Worm (Caenorhabditis elegans) whole organism, L2 larva: ENCODE results near the gene C18A3.3.

Experiments
- C34F6.9 ChIP-seq: fragments of 150-350 bp; optimal IDR thresholded peaks from 2 replicates; lab custom pipeline; 2014; ENCODE audit warnings: missing biosample characterization, missing genetic modification characterization
- F13H6.1 ChIP-seq: sonication (generic microtip); optimal IDR thresholded peaks from 2 replicates; lab custom pipeline; 2016; ENCODE audit warnings: missing genetic modification characterization, missing compliant biosample characterization
- R02D3.7 ChIP-seq: fragments of 150-350 bp; optimal IDR thresholded peaks from 2 replicates; lab custom pipeline; 2014; ENCODE audit warnings: missing biosample characterization, missing genetic modification characterization
- Y55F3AM.14 ChIP-seq: fragments of 200-800 bp; sonication (Bioruptor generic); optimal IDR thresholded peaks from 2 replicates; lab custom pipeline; 2018; ENCODE audit warnings: mild to moderate bottlenecking, missing genetic modification characterization, missing compliant biosample characterization
- ZK546.5 ChIP-seq: sonication (generic microtip); optimal IDR thresholded peaks from 2 replicates; lab custom pipeline; 2017; ENCODE audit warnings: missing biosample characterization, missing genetic modification characterization
- alr-1 ChIP-seq: fragments of 150-350 bp; optimal IDR thresholded peaks from 2 replicates; lab custom pipeline; 2014; ENCODE audit warnings: missing biosample characterization, missing genetic modification characterization
- ama-1 ChIP-seq: fragments of 150-350 bp; optimal IDR thresholded peaks from 2 replicates; lab custom pipeline; 2018; ENCODE audit warnings: inconsistent platforms
- blmp-1 ChIP-seq: sonication (generic microtip); optimal IDR thresholded peaks from 2 replicates; lab custom pipeline; 2017; ENCODE audit warnings: missing genetic modification characterization, mild to moderate bottlenecking, missing compliant biosample characterization, antibody characterized with exemption, moderate library complexity; ENCODE audit not compliant: insufficient read depth
- ceh-16 ChIP-seq: fragments of 150-350 bp; optimal IDR thresholded peaks from 2 replicates; lab custom pipeline; 2014; ENCODE audit warnings: missing biosample characterization, missing genetic modification characterization
- ceh-82 ChIP-seq: fragments of 150-350 bp; optimal IDR thresholded peaks from 2 replicates; lab custom pipeline; 2014; ENCODE audit warnings: missing biosample characterization, missing genetic modification characterization
- crh-2 ChIP-seq: sonication (generic microtip); optimal IDR thresholded peaks from 2 replicates; lab custom pipeline; 2017; ENCODE audit warnings: missing biosample characterization, missing genetic modification characterization
- egl-27 ChIP-seq: sonication (generic microtip); optimal IDR thresholded peaks from 3 replicates; lab custom pipeline; 2017; ENCODE audit warnings: missing biosample characterization, missing genetic modification reagents, missing genetic modification characterization
- elt-1 ChIP-seq: fragments of 150-350 bp; optimal IDR thresholded peaks from 2 replicates; lab custom pipeline; 2014; ENCODE audit warnings: missing biosample characterization, missing genetic modification characterization
- elt-3 ChIP-seq: sonication (generic microtip); optimal IDR thresholded peaks from 2 replicates; lab custom pipeline; 2017; ENCODE audit warnings: missing biosample characterization, missing genetic modification characterization
- gmeb-1 ChIP-seq: fragments of 150-350 bp; optimal IDR thresholded peaks from 2 replicates; lab custom pipeline; 2014; ENCODE audit warnings: missing biosample characterization, missing genetic modification characterization
- lin-11 ChIP-seq: fragments of 150-350 bp; sonication (generic microtip); optimal IDR thresholded peaks from 2 replicates; lab custom pipeline; 2014; ENCODE audit warnings: missing biosample characterization, missing genetic modification characterization, inconsistent platforms, mixed read lengths
- lin-13 ChIP-seq: fragments of 150-350 bp; optimal IDR thresholded peaks from 2 replicates; lab custom pipeline; 2014; ENCODE audit warnings: missing biosample characterization, missing genetic modification reagents, missing genetic modification characterization
- lin-39 ChIP-seq: fragments of 150-350 bp; optimal IDR thresholded peaks from 2 replicates; lab custom pipeline; 2014; ENCODE audit warnings: missing biosample characterization, missing genetic modification reagents, missing genetic modification characterization
- lsy-2 ChIP-seq, 2 experiments: fragments of 150-350 bp in 1 of 2; sonication (generic microtip) in 1 of 2; optimal IDR thresholded peaks; 2 replicates each; lab custom pipeline; 2014 to 2017; ENCODE audit warnings: missing biosample characterization in 2 of 2, missing genetic modification characterization in 2 of 2
- mab-5 ChIP-seq: fragments of 150-350 bp; optimal IDR thresholded peaks from 2 replicates; lab custom pipeline; 2014; ENCODE audit warnings: missing biosample characterization, missing genetic modification characterization
- mbf-1 ChIP-seq: sonication (generic microtip); optimal IDR thresholded peaks from 2 replicates; lab custom pipeline; 2017; ENCODE audit warnings: missing biosample characterization, missing genetic modification characterization
- mdl-1 ChIP-seq, 2 experiments: fragments of 150-350 bp in 1 of 2; sonication (generic microtip) in 1 of 2; optimal IDR thresholded peaks; 2 replicates each; lab custom pipeline; 2017; ENCODE audit warnings: missing biosample characterization in 2 of 2, missing genetic modification characterization in 2 of 2
- nhr-10 ChIP-seq: sonication (generic microtip); optimal IDR thresholded peaks from 2 replicates; lab custom pipeline; 2017; ENCODE audit warnings: missing biosample characterization, missing genetic modification characterization
- nhr-11 ChIP-seq: fragments of 150-350 bp; optimal IDR thresholded peaks from 2 replicates; lab custom pipeline; 2014; ENCODE audit warnings: missing biosample characterization, missing genetic modification characterization
- nhr-12 ChIP-seq: fragments of 150-350 bp; optimal IDR thresholded peaks from 2 replicates; lab custom pipeline; 2014; ENCODE audit warnings: missing biosample characterization, missing genetic modification characterization
- nhr-129 ChIP-seq: fragments of 150-350 bp; optimal IDR thresholded peaks from 2 replicates; lab custom pipeline; 2014; ENCODE audit warnings: missing biosample characterization, missing genetic modification characterization
- nhr-21 ChIP-seq: fragments of 150-350 bp; optimal IDR thresholded peaks from 2 replicates; lab custom pipeline; 2014; ENCODE audit warnings: missing biosample characterization, missing genetic modification characterization
- nhr-237 ChIP-seq: fragments of 150-350 bp; optimal IDR thresholded peaks from 2 replicates; lab custom pipeline; 2014; ENCODE audit warnings: missing biosample characterization, missing genetic modification characterization
- nhr-25 ChIP-seq: fragments of 150-350 bp; sonication (generic microtip); optimal IDR thresholded peaks from 3 replicates; lab custom pipeline; 2014; ENCODE audit warnings: missing biosample characterization, missing genetic modification characterization
- nhr-6 ChIP-seq: fragments of 150-350 bp; optimal IDR thresholded peaks from 2 replicates; lab custom pipeline; 2014; ENCODE audit warnings: missing biosample characterization, missing genetic modification characterization
- nhr-77 ChIP-seq: fragments of 150-350 bp; optimal IDR thresholded peaks from 2 replicates; lab custom pipeline; 2014; ENCODE audit warnings: missing biosample characterization, missing genetic modification characterization
- peb-1 ChIP-seq: fragments of 150-350 bp; optimal IDR thresholded peaks from 2 replicates; lab custom pipeline; 2014; ENCODE audit warnings: missing biosample characterization, missing genetic modification characterization
- sem-4 ChIP-seq: fragments of 150-350 bp; optimal IDR thresholded peaks from 2 replicates; lab custom pipeline; 2014; ENCODE audit warnings: missing biosample characterization, missing genetic modification reagents, missing genetic modification characterization
- sma-3 ChIP-seq: sonication (generic microtip); optimal IDR thresholded peaks from 2 replicates; lab custom pipeline; 2016; ENCODE audit warnings: missing genetic modification reagents, missing genetic modification characterization, missing compliant biosample characterization
- sma-9 ChIP-seq, 2 experiments: fragments of 150-350 bp in 1 of 2; sonication (generic microtip) in 1 of 2; optimal IDR thresholded peaks; 2 replicates each; lab custom pipeline; 2014 to 2016; ENCODE audit warnings: missing genetic modification characterization in 2 of 2, mild to moderate bottlenecking in 1 of 2, missing biosample characterization in 1 of 2, missing compliant biosample characterization in 1 of 2, missing genetic modification reagents in 1 of 2, moderate library complexity in 1 of 2
- snpc-4 ChIP-seq: fragments of 150-350 bp; optimal IDR thresholded peaks from 2 replicates; lab custom pipeline; 2014; ENCODE audit warnings: missing biosample characterization, missing genetic modification characterization
- unc-39 ChIP-seq: fragments of 150-350 bp; optimal IDR thresholded peaks from 2 replicates; lab custom pipeline; 2014; ENCODE audit warnings: missing biosample characterization, missing genetic modification characterization
- unc-55 ChIP-seq: fragments of 150-350 bp; sonication (generic microtip); optimal IDR thresholded peaks from 3 replicates; lab custom pipeline; 2014; ENCODE audit warnings: missing biosample characterization, missing genetic modification reagents, missing genetic modification characterization
- unc-62 ChIP-seq: fragments of 150-350 bp; optimal IDR thresholded peaks from 2 replicates; lab custom pipeline; 2014; ENCODE audit warnings: missing biosample characterization, missing genetic modification reagents, missing genetic modification characterization
- zag-1 ChIP-seq: fragments of 150-350 bp; optimal IDR thresholded peaks from 2 replicates; lab custom pipeline; 2014; ENCODE audit warnings: missing biosample characterization, missing genetic modification characterization
- ztf-1 ChIP-seq: fragments of 200-800 bp; sonication (Bioruptor generic); conservative IDR thresholded peaks from 2 replicates; pipeline ENCODE4 v1.3.6; 2022; ENCODE audit warnings: missing genetic modification characterization, missing compliant biosample characterization
- ztf-11 ChIP-seq: sonication (generic microtip); optimal IDR thresholded peaks from 2 replicates; lab custom pipeline; 2017; ENCODE audit warnings: missing biosample characterization, missing genetic modification characterization
- ztf-4 ChIP-seq: fragments of 150-350 bp; optimal IDR thresholded peaks from 2 replicates; lab custom pipeline; 2014; ENCODE audit warnings: missing biosample characterization, missing genetic modification characterization

C18A3.3 gene

DNA sequence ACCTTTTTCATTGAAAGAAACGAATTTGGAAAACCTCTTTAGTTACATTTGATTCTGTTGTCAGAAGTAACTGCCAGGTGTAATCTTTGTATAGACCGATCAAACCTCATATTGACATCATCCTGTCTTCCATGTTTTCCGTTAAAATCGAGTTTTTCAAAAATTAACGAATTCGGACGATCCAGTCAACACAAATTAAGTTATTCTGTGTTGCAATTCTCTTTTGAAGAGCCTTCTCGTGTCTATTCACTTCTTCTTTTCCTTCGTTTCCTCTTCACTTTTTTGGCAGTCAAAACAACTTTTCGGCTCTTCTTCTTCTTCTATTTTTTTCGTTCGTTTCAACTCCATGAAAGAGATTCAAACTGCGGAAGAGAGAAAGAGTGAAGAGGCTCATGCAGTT, 8.0 kb upstream of the C18A3.3 start:
- TF ChIP-seq ztf-11 (tag; lab: Kevin White, UChicago) (no peak), mbf-1 (tag; lab: Kevin White, UChicago) (no peak), F13H6.1 (tag; lab: Kevin White, UChicago) (no peak), ZK546.5 (tag; lab: Kevin White, UChicago) (no peak), lsy-2 (tag; optimal IDR thresholded peaks at IDR 0.05; lab: Kevin White, UChicago) (peak in 1 of 2 experiments; percentile 19), egl-27 (tag; lab: Kevin White, UChicago) (no peak), ceh-16 (tag; lab: Kevin White, UChicago) (no peak), nhr-10 (tag; lab: Kevin White, UChicago) (no peak), C34F6.9 (tag; lab: Kevin White, UChicago) (peak; percentile 28), sem-4 (tag; lab: Kevin White, UChicago) (peak; percentile 38), gmeb-1 (tag; lab: Kevin White, UChicago) (no peak), ceh-82 (tag; lab: Kevin White, UChicago) (no peak), ztf-1 (GFP tag; lab: Robert Waterston, UW) (no peak), elt-1 (tag; lab: Kevin White, UChicago) (no peak), ztf-4 (no peak), nhr-129 (tag; lab: Kevin White, UChicago) (no peak), lin-11 (tag; lab: Kevin White, UChicago) (no peak), R02D3.7 (tag; lab: Kevin White, UChicago) (no peak), unc-62 (GFP tag; lab: Kevin White, UChicago) (no peak), Y55F3AM.14 (GFP tag; lab: Kevin White, UChicago) (no peak), elt-3 (no peak), nhr-6 (no peak), snpc-4 (tag; lab: Kevin White, UChicago) (no peak), nhr-21 (tag; lab: Kevin White, UChicago) (no peak), unc-55 (GFP tag; lab: Kevin White, UChicago) (peak; percentile 28), nhr-11 (tag; lab: Kevin White, UChicago) (no peak), unc-39 (no peak), mdl-1 (tag; optimal IDR thresholded peaks at IDR 0.05; lab: Kevin White, UChicago) (no peak), blmp-1 (tag; lab: Kevin White, UChicago) (no peak), lin-13 (GFP tag; lab: Kevin White, UChicago) (no peak), nhr-237 (tag; lab: Kevin White, UChicago) (no peak), nhr-25 (tag; lab: Kevin White, UChicago) (no peak), alr-1 (no peak), nhr-12 (tag; lab: Kevin White, UChicago) (no peak)

DNA sequence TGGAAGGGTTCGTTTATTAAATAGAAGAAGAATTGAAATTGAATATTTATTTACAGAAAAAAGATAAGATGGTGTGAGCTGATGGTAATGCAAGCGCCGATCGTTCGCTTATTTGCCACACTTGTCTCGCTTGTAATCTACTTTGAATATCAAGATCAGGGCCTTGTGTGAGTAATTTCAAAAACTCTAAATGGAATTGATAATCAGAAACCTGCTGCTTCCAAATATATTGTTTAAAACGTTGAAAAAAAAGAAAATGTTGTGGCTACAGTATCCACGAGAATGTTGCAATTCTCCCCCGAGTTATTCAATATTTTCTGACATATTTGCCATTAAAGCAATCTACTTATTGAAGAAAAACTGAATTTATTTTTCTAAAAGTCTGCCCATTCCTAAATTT, 5.3 kb upstream of the C18A3.3 start:
- no peak for TF ChIP-seq nhr-12 (tag; lab: Kevin White, UChicago)
- no peak for TF ChIP-seq sem-4 (tag; lab: Kevin White, UChicago)
- TF ChIP-seq nhr-129 (tag; lab: Kevin White, UChicago) = no peak
- no peak for TF ChIP-seq elt-1 (tag; lab: Kevin White, UChicago)
- no peak for TF ChIP-seq lin-39 (tag; lab: Kevin White, UChicago)
- TF ChIP-seq Y55F3AM.14 (GFP tag; lab: Kevin White, UChicago) = no peak
- TF ChIP-seq R02D3.7 (tag; lab: Kevin White, UChicago) = no peak
- no peak for TF ChIP-seq unc-62 (GFP tag; lab: Kevin White, UChicago)
- TF ChIP-seq snpc-4 (tag; lab: Kevin White, UChicago) = no peak
- TF ChIP-seq nhr-25 (tag; lab: Kevin White, UChicago) = no peak

DNA sequence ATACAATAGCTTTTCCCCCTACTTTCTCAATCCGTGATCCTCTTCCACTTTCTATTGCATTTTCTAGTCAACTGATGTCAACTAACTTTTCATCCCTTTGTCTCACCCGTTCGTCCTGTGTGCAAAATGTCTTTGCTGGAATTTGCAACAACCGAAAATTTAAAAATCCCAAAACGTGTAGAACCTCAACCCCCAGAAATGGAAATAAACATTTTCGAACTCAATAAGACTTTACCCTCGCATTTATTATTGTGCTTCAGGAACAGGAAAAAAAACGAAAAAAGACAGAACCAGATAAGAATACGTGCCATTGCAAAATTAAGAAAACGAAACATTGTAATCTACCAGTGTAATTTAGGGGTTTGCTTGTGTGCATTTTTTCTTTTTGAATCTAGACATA, 4.0 kb upstream of the C18A3.3 start:
- TF ChIP-seq elt-1 (tag; lab: Kevin White, UChicago) (no peak), nhr-21 (tag; lab: Kevin White, UChicago) (peak; percentile 14)

DNA sequence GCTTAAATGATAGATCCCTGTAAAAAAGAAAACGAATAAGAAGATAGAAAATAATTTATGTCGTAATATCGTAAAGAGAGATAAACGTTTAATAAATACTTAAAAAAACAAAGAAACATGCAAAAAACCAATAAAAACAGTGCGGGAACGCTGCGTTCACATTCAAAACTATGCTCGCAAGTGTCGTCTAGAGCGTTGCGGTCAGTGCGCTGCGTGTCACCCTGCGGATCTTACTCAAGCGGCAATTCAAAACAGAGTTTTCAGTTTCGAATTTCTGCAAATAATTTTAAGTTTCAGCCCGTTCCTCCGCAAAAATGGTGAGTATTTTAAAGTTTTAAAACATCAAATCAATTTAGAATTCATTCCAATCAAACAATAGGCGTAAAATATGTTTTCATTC, 1.3 kb upstream of the C18A3.3 start, which contains the start of the genes tiar-1 and lelo-4:
TSS of gene tiar-1 (minus strand) at position 17 of the 400 bp plus-strand sequence.
TSS of gene lelo-4 (plus strand) at position 118 of the 400 bp plus-strand sequence.
- TF ChIP-seq sma-3 (GFP tag; lab: Kevin White, UChicago) (peak; percentile 53), unc-62 (GFP tag; lab: Kevin White, UChicago) (no peak), mbf-1 (tag; lab: Kevin White, UChicago) (no peak), egl-27 (tag; lab: Kevin White, UChicago) (no peak), C34F6.9 (tag; lab: Kevin White, UChicago) (peak; percentile 84), Y55F3AM.14 (GFP tag; lab: Kevin White, UChicago) (no peak), ZK546.5 (tag; lab: Kevin White, UChicago) (peak; percentile 86), nhr-10 (tag; lab: Kevin White, UChicago) (no peak), lsy-2 (tag; optimal IDR thresholded peaks at IDR 0.05; lab: Kevin White, UChicago) (peak; percentile 7 to 84), nhr-129 (tag; lab: Kevin White, UChicago) (peak; percentile 76), sem-4 (tag; lab: Kevin White, UChicago) (peak; percentile 69), nhr-21 (tag; lab: Kevin White, UChicago) (peak; percentile 8), mab-5 (tag; lab: Kevin White, UChicago) (no peak), nhr-12 (tag; lab: Kevin White, UChicago) (no peak), peb-1 (tag; lab: Kevin White, UChicago) (no peak), zag-1 (tag; lab: Kevin White, UChicago) (no peak), sma-9 (GFP tag; optimal IDR thresholded peaks at IDR 0.05; lab: Kevin White, UChicago) (peak; percentile 52), sma-9 (tag; optimal IDR thresholded peaks at IDR 0.05; lab: Kevin White, UChicago) (no peak), nhr-25 (tag; lab: Kevin White, UChicago) (peak; percentile 63), ama-1 (lab: Kevin White, UChicago) (peak; percentile 34), elt-3 (no peak), F13H6.1 (tag; lab: Kevin White, UChicago) (peak; percentile 38), ztf-11 (tag; lab: Kevin White, UChicago) (no peak), nhr-77 (no peak), snpc-4 (tag; lab: Kevin White, UChicago) (peak; percentile 72), gmeb-1 (tag; lab: Kevin White, UChicago) (peak; percentile 84), R02D3.7 (tag; lab: Kevin White, UChicago) (no peak), elt-1 (tag; lab: Kevin White, UChicago) (no peak), crh-2 (tag; lab: Kevin White, UChicago) (peak; percentile 86)
